Worm (Caenorhabditis elegans) whole organism, L3 larva: Measurements from ENCODE around the gene B0218.7.

Source experiments
- ZK546.5 ChIP-seq: sonication (generic microtip); optimal IDR thresholded peaks from 2 replicates; lab custom pipeline; 2017; ENCODE audit warnings: missing biosample characterization, missing genetic modification characterization
- aly-2 ChIP-seq: fragments of 150-350 bp; optimal IDR thresholded peaks from 2 replicates; lab custom pipeline; 2014; ENCODE audit warnings: missing biosample characterization, missing genetic modification characterization
- ama-1 ChIP-seq: fragments of 150-350 bp; optimal IDR thresholded peaks from 2 replicates; lab custom pipeline; 2018
- ceh-16 ChIP-seq: sonication (generic microtip); optimal IDR thresholded peaks from 2 replicates; lab custom pipeline; 2017; ENCODE audit warnings: missing biosample characterization, missing genetic modification characterization
- ceh-28 ChIP-seq: fragments of 150-350 bp; optimal IDR thresholded peaks from 2 replicates; lab custom pipeline; 2014; ENCODE audit warnings: missing biosample characterization, missing genetic modification reagents, missing genetic modification characterization
- daf-12 ChIP-seq: fragments of 150-350 bp; optimal IDR thresholded peaks from 2 replicates; lab custom pipeline; 2014; ENCODE audit warnings: missing biosample characterization, missing genetic modification reagents, missing genetic modification characterization
- egl-5 ChIP-seq: fragments of 150-350 bp; optimal IDR thresholded peaks from 2 replicates; lab custom pipeline; 2017; ENCODE audit warnings: missing biosample characterization, missing genetic modification reagents, missing genetic modification characterization, inconsistent platforms
- elt-1 ChIP-seq: fragments of 150-350 bp; optimal IDR thresholded peaks from 2 replicates; lab custom pipeline; 2014; ENCODE audit warnings: missing biosample characterization, missing genetic modification characterization
- elt-2 ChIP-seq: sonication (generic microtip); optimal IDR thresholded peaks from 2 replicates; lab custom pipeline; 2016; ENCODE audit warnings: missing genetic modification reagents, mild to moderate bottlenecking, missing genetic modification characterization, missing compliant biosample characterization
- elt-3 ChIP-seq, 3 experiments: fragments of 150-350 bp in 1 of 3; sonication (generic microtip) in 2 of 3; optimal IDR thresholded peaks; 2 replicates in 2 of 3; 4 replicates in 1 of 3; lab custom pipeline; 2014 to 2017; ENCODE audit warnings: missing biosample characterization in 3 of 3, missing genetic modification characterization in 3 of 3
- fkh-10 ChIP-seq: sonication (generic microtip); optimal IDR thresholded peaks from 2 replicates; lab custom pipeline; 2017; ENCODE audit warnings: missing biosample characterization, missing genetic modification reagents, missing genetic modification characterization
- fkh-2 ChIP-seq: fragments of 150-350 bp; optimal IDR thresholded peaks from 2 replicates; lab custom pipeline; 2014; ENCODE audit warnings: missing biosample characterization, missing genetic modification reagents, missing genetic modification characterization
- fos-1 ChIP-seq: fragments of 150-350 bp; optimal IDR thresholded peaks from 2 replicates; lab custom pipeline; 2014; ENCODE audit warnings: missing biosample characterization, missing genetic modification characterization
- hmg-11 ChIP-seq: sonication (generic microtip); optimal IDR thresholded peaks from 2 replicates; lab custom pipeline; 2016; ENCODE audit warnings: missing genetic modification characterization, missing compliant biosample characterization
- jun-1 ChIP-seq: fragments of 150-350 bp; optimal IDR thresholded peaks from 2 replicates; lab custom pipeline; 2014; ENCODE audit warnings: missing biosample characterization, missing genetic modification reagents, missing genetic modification characterization
- lin-15B ChIP-seq: fragments of 150-350 bp; optimal IDR thresholded peaks from 2 replicates; lab custom pipeline; 2014; ENCODE audit warnings: missing biosample characterization, missing genetic modification characterization
- lin-39 ChIP-seq: fragments of 150-350 bp; optimal IDR thresholded peaks from 2 replicates; lab custom pipeline; 2018; ENCODE audit warnings: missing biosample characterization, missing genetic modification reagents, missing genetic modification characterization
- lsy-12 ChIP-seq: sonication (generic microtip); optimal IDR thresholded peaks from 2 replicates; lab custom pipeline; 2016; ENCODE audit warnings: mild to moderate bottlenecking, missing genetic modification characterization, missing compliant biosample characterization
- nfya-1 ChIP-seq: sonication (generic microtip); optimal IDR thresholded peaks from 2 replicates; lab custom pipeline; 2017; ENCODE audit warnings: missing genetic modification characterization, mild to moderate bottlenecking, missing compliant biosample characterization, antibody characterized with exemption, moderate library complexity; ENCODE audit not compliant: insufficient read depth
- nhr-11 ChIP-seq: fragments of 150-350 bp; optimal IDR thresholded peaks from 2 replicates; lab custom pipeline; 2014; ENCODE audit warnings: missing biosample characterization, missing genetic modification characterization
- nhr-23 ChIP-seq: fragments of 150-350 bp; optimal IDR thresholded peaks from 2 replicates; lab custom pipeline; 2014; ENCODE audit warnings: missing biosample characterization, missing genetic modification reagents, missing genetic modification characterization
- nhr-237 ChIP-seq: fragments of 150-350 bp; optimal IDR thresholded peaks from 2 replicates; lab custom pipeline; 2014; ENCODE audit warnings: missing biosample characterization, missing genetic modification characterization
- nhr-25 ChIP-seq: sonication (generic microtip); optimal IDR thresholded peaks from 2 replicates; lab custom pipeline; 2017; ENCODE audit warnings: missing biosample characterization, missing genetic modification characterization
- nhr-43 ChIP-seq: sonication (generic microtip); optimal IDR thresholded peaks from 2 replicates; lab custom pipeline; 2016; ENCODE audit warnings: mild to moderate bottlenecking, missing genetic modification characterization, missing compliant biosample characterization; ENCODE audit not compliant: poor library complexity, severe bottlenecking
- nhr-67 ChIP-seq: fragments of 150-350 bp; optimal IDR thresholded peaks from 2 replicates; lab custom pipeline; 2014; ENCODE audit warnings: missing biosample characterization, missing genetic modification characterization
- nhr-76 ChIP-seq: fragments of 150-350 bp; sonication (generic microtip); optimal IDR thresholded peaks from 5 replicates; lab custom pipeline; 2014; ENCODE audit warnings: missing biosample characterization, missing genetic modification characterization
- nhr-77 ChIP-seq: fragments of 150-350 bp; optimal IDR thresholded peaks from 2 replicates; lab custom pipeline; 2014; ENCODE audit warnings: missing biosample characterization, missing genetic modification characterization
- pha-4 ChIP-seq: fragments of 150-350 bp; optimal IDR thresholded peaks from 2 replicates; lab custom pipeline; 2014; ENCODE audit warnings: missing biosample characterization, missing genetic modification reagents, missing genetic modification characterization
- pqm-1 ChIP-seq: fragments of 150-350 bp; optimal IDR thresholded peaks from 2 replicates; lab custom pipeline; 2017; ENCODE audit warnings: missing biosample characterization, missing genetic modification characterization, inconsistent platforms
- skn-1 ChIP-seq: fragments of 150-350 bp; optimal IDR thresholded peaks from 2 replicates; lab custom pipeline; 2014; ENCODE audit warnings: missing biosample characterization, missing genetic modification characterization
- snpc-4 ChIP-seq: fragments of 150-350 bp; optimal IDR thresholded peaks from 2 replicates; lab custom pipeline; 2014; ENCODE audit warnings: missing biosample characterization, missing genetic modification characterization
- tbx-2 ChIP-seq: sonication (generic microtip); optimal IDR thresholded peaks from 2 replicates; lab custom pipeline; 2016; ENCODE audit warnings: mild to moderate bottlenecking, missing genetic modification characterization, missing compliant biosample characterization
- unc-39 ChIP-seq: sonication (generic microtip); optimal IDR thresholded peaks from 4 replicates; lab custom pipeline; 2017; ENCODE audit warnings: missing biosample characterization, missing genetic modification characterization
- zag-1 ChIP-seq: fragments of 150-350 bp; optimal IDR thresholded peaks from 2 replicates; lab custom pipeline; 2014; ENCODE audit warnings: missing biosample characterization, missing genetic modification characterization
- ztf-11 ChIP-seq: fragments of 150-350 bp; optimal IDR thresholded peaks from 2 replicates; lab custom pipeline; 2014; ENCODE audit warnings: missing biosample characterization, missing genetic modification characterization

B0218.7 gene

ce11 chrIV:8183313-8183712 is 17.5 kb upstream of the B0218.7 start:
- TF ChIP-seq elt-3 (tag; optimal IDR thresholded peaks at IDR 0.05; lab: Kevin White, UChicago) (no peak), pqm-1 (tag; lab: Kevin White, UChicago) (no peak), nhr-77 (tag; lab: Kevin White, UChicago) (no peak), elt-2 (tag; lab: Kevin White, UChicago) (no peak), egl-5 (tag; lab: Kevin White, UChicago) (no peak), nhr-43 (no peak), lin-39 (peak; percentile 48), ceh-16 (tag; lab: Kevin White, UChicago) (no peak), nhr-11 (tag; lab: Kevin White, UChicago) (peak; percentile 28), nhr-67 (no peak), zag-1 (tag; lab: Kevin White, UChicago) (no peak), nhr-237 (tag; lab: Kevin White, UChicago) (no peak), nhr-25 (tag; lab: Kevin White, UChicago) (no peak), daf-12 (tag; lab: Kevin White, UChicago) (no peak), ama-1 (no peak), hmg-11 (peak; percentile 90), nfya-1 (peak; percentile 85), fkh-10 (GFP tag; lab: Kevin White, UChicago) (peak; percentile 68), unc-39 (tag; lab: Kevin White, UChicago) (no peak), jun-1 (tag; lab: Kevin White, UChicago) (no peak), fos-1 (no peak), fkh-2 (tag; lab: Kevin White, UChicago) (no peak), aly-2 (no peak), ztf-11 (tag; lab: Kevin White, UChicago) (no peak), lin-15B (tag; lab: Kevin White, UChicago) (no peak), tbx-2 (tag; lab: Kevin White, UChicago) (peak; percentile 20), ceh-28 (tag; lab: Kevin White, UChicago) (no peak), nhr-76 (tag; lab: Kevin White, UChicago) (no peak), snpc-4 (tag; lab: Kevin White, UChicago) (peak; percentile 17), pha-4 (tag; lab: Kevin White, UChicago) (no peak), skn-1 (tag; lab: Kevin White, UChicago) (no peak)

- TF ChIP-seq lsy-12 (peak; percentile 15), nhr-67 (no peak), lin-39 (peak; percentile 26)
- TF ChIP-seq, all 47 proteins: peak for 2
These were observed 16.7 kb upstream of the B0218.7 start for ce11 chrIV:8182566-8182965.

- TF ChIP-seq nfya-1 (peak; percentile 27), fkh-10 (GFP tag; lab: Kevin White, UChicago) (peak; percentile 80), nhr-25 (tag; lab: Kevin White, UChicago) (no peak), ZK546.5 (tag; lab: Kevin White, UChicago) (no peak), nhr-23 (tag; lab: Kevin White, UChicago) (no peak), nhr-67 (no peak), nhr-77 (tag; lab: Kevin White, UChicago) (no peak), hmg-11 (no peak), ceh-28 (tag; lab: Kevin White, UChicago) (no peak)
- TF ChIP-seq, all 47 proteins: peak for 2
These were observed 15.6 kb upstream of the B0218.7 start for ce11 chrIV:8181404-8181803.

- TF ChIP-seq ceh-16 (tag; lab: Kevin White, UChicago) (no peak), elt-1 (tag; lab: Kevin White, UChicago) (peak; percentile 82)
These were observed 10.1 kb upstream of the B0218.7 start, which contains the start of gene pct-1 for ce11 chrIV:8175686-8176532. pct-1 (plus strand) TSS chrIV:8176482.
